Fruit fly (Drosophila melanogaster): ENCODE measurements around the gene parvin.

Gene parvin

DNA sequence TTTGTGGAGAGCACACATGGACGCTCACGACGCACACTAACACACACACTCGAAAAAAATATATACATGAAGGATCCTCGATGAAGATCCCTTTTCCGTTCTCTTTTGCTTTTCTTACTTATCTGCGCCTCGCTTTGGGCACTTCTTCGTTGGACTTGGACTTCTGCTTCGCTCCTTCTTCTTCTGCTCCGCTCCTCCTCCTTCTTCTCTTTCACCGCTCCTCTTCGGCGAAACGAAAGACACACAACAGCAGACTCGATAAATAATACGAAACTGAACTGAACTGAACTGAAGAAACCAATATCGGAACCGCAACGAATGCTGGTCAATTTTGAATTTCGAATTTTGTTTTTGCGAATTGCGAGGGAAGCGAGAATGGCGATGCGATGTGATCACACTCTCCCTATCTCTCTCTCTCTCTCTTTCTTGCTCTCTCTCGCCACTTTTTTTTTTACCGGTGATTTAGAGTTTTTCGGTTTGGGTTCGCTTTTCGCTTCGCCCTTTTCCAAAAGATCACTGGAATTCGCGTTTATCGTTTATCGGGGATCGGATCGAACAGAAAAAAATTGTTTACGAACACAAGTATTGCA lies 37.0 kb downstream of the parvin start:
- no peak for TF ChIP-seq usp (GFP tag; optimal IDR thresholded peaks at IDR 0.05)
- TF ChIP-seq Dll (optimal IDR thresholded peaks at IDR 0.05) = no peak
- TF ChIP-seq pan (optimal IDR thresholded peaks at IDR 0.05) = no peak
- no peak for TF ChIP-seq CG8478 (optimal IDR thresholded peaks at IDR 0.05)
- TF ChIP-seq psq (optimal IDR thresholded peaks at IDR 0.05) = no peak
- TF ChIP-seq EcR (GFP tag; optimal IDR thresholded peaks at IDR 0.05) = no peak

DNA sequence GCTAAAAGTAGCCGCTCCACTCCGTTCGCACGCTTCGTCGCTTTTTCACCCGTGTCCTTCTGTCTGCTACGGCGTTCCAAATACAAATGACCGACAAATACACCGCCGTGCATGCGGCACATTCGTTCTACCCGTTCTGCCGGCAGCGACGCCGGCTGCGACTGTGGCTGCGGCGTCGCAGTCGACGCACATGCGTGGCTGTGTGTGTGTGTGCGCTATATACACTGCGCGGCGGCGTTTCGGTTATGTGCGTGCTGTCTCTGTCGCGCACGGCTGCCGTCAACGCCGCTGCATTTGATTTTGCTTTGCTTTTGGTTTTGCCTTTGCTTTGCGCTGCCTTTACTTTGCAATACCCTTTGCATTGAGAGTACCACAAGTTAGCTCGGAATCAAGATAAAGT lies 37.6 kb downstream of the parvin start, which contains the start of gene zld:
TSS of gene zld (minus strand) at position 92 of the 400 bp plus-strand sequence.
- no peak for TF ChIP-seq pan (optimal IDR thresholded peaks at IDR 0.05)
- no peak for TF ChIP-seq CG8478 (optimal IDR thresholded peaks at IDR 0.05)
- TF ChIP-seq usp (GFP tag; optimal IDR thresholded peaks at IDR 0.05) = no peak
- TF ChIP-seq EcR (GFP tag; optimal IDR thresholded peaks at IDR 0.05) = no peak
- TF ChIP-seq Dll (optimal IDR thresholded peaks at IDR 0.05) = no peak
- no peak for TF ChIP-seq psq (optimal IDR thresholded peaks at IDR 0.05)

- TF ChIP-seq usp (GFP tag; optimal IDR thresholded peaks at IDR 0.05) = no peak
These were observed 39.0 kb downstream of the parvin start for dm6 chrX:19784875-19785274.

DNA sequence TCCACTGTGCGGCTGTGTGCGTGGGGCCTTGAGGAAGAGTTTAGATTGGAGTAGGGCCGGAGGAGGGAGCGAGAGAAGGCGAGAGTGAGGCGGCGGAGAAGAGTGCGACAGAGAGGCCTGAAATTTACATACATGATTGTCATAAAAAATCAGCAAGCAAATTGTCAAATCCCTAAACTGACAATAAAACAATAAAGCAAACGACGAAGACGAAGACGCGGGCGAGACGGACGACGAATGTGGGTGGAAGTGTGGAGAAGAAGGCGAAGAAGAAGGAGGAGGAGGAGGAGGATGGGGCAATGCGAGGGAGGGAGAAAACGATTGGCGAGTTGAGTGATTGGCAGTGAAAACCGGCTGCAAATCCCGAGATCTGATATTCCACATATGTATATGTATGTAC lies 39.6 kb downstream of the parvin start:
- TF ChIP-seq usp (GFP tag; optimal IDR thresholded peaks at IDR 0.05) = no peak
- no peak for TF ChIP-seq pan (optimal IDR thresholded peaks at IDR 0.05)
- TF ChIP-seq CG8478 (optimal IDR thresholded peaks at IDR 0.05) = no peak
- TF ChIP-seq EcR (GFP tag; optimal IDR thresholded peaks at IDR 0.05) = no peak
- TF ChIP-seq Dll (optimal IDR thresholded peaks at IDR 0.05) = no peak
- no peak for TF ChIP-seq psq (optimal IDR thresholded peaks at IDR 0.05)

- no peak for TF ChIP-seq Dll (optimal IDR thresholded peaks at IDR 0.05)
These were observed 41.0 kb downstream of the parvin start for dm6 chrX:19786823-19787222.

DNA sequence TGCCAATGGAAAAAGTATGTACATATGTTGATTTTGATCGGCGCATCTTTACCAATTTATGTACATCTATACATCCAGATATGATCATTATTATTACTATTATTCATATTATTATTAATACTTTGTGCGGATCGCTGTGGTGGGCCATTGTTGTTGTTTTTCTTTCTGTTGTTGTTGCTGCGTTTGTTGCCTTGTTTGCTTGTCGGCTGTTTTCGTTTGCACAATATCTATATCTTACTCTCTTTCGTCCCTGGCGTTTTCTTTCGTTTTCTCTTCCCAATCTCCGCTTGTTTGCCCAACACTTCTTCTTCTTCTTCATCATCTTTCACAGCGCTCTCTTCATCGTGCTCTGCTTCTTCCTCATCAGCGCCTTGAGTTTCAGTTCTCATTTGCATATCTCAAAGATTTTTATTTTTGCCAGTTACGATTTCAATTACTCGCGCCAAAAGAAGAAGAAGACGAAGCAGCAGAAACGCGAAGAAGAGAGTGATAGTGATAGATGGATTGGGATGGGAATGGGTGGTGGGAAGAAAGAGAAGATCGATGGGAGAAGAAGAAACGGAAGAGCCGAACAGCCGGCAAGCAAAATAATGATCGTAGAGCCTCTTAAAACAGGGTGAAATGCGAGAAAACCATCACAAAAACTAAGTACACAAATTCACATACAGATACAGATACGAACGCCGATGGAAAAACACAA lies 42.2 kb downstream of the parvin start:
- no peak for TF ChIP-seq pan (optimal IDR thresholded peaks at IDR 0.05)

- TF ChIP-seq usp (GFP tag; optimal IDR thresholded peaks at IDR 0.05) (no peak), Dll (optimal IDR thresholded peaks at IDR 0.05) (no peak)
These were observed 42.7 kb downstream of the parvin start for dm6 chrX:19788621-19788944.

dm6 chrX:19791832-19792231 lies 46.0 kb downstream of the parvin start:
- TF ChIP-seq usp (GFP tag; optimal IDR thresholded peaks at IDR 0.05) (no peak), Dll (optimal IDR thresholded peaks at IDR 0.05) (no peak), EcR (GFP tag; optimal IDR thresholded peaks at IDR 0.05) (no peak), pan (optimal IDR thresholded peaks at IDR 0.05) (no peak), psq (optimal IDR thresholded peaks at IDR 0.05) (no peak), CG8478 (optimal IDR thresholded peaks at IDR 0.05) (no peak)

DNA sequence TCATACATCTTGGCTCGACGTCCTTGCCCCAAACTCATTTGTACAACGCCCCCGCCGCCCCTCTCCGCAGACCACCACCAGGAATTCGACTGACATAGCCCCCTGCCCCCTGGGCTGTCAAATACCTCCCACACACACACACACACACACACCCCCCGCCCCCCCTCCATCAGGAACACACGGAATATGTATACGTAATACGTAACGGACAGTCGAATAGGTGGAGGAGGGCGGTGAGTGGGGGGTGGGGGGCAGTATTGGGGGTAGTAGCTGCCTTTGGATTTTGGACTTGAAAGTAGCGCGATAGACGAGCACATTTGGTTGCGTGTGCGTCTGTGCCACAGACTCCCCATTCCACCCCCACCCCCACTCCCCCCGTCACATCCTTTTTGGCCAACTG lies 46.7 kb downstream of the parvin start:
- TF ChIP-seq Dll (optimal IDR thresholded peaks at IDR 0.05) = no peak
- TF ChIP-seq pan (optimal IDR thresholded peaks at IDR 0.05) = no peak
- TF ChIP-seq EcR (GFP tag; optimal IDR thresholded peaks at IDR 0.05) = no peak
- TF ChIP-seq usp (GFP tag; optimal IDR thresholded peaks at IDR 0.05) = no peak
- TF ChIP-seq psq (optimal IDR thresholded peaks at IDR 0.05) = no peak
- no peak for TF ChIP-seq CG8478 (optimal IDR thresholded peaks at IDR 0.05)

DNA sequence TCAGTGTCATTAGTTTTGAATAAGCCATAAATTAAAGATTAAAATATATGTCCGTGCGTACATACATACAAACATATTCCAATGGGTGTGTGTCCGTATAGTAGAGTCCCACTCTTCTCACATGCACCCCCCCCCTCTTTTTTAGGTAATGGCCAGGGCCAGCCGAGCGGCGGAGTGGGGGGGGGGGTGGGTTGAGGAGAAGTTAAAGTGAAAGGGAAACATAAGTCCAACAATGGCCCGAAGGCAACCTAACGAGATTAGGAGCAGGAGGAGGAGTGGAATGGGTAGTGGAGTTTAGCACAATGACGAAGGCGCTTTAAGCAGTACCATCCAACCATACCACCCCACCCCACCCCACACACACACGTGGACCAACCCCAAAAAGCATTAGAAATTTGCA lies 50.0 kb downstream of the parvin start:
- TF ChIP-seq psq (optimal IDR thresholded peaks at IDR 0.05) = no peak
- TF ChIP-seq pan (optimal IDR thresholded peaks at IDR 0.05) = no peak
- TF ChIP-seq usp (GFP tag; optimal IDR thresholded peaks at IDR 0.05) = no peak
- TF ChIP-seq EcR (GFP tag; optimal IDR thresholded peaks at IDR 0.05) = no peak
- TF ChIP-seq Dll (optimal IDR thresholded peaks at IDR 0.05) = no peak
- TF ChIP-seq CG8478 (optimal IDR thresholded peaks at IDR 0.05) = no peak

Data from whole organism.